Worm (Caenorhabditis elegans) whole organism, midembryonic: ENCODE measurements around the gene syf-2.

ENCODE experiments used
- cog-1 ChIP-seq: sonication (generic microtip); optimal IDR thresholded peaks from 2 replicates; lab custom pipeline; 2016; ENCODE audit warnings: missing genetic modification characterization, missing compliant biosample characterization
- flt-1 ChIP-seq: fragments of 200-800 bp; sonication (Bioruptor generic); IDR thresholded peaks from 2 replicates; pipeline ENCODE4 v1.3.6; 2022; ENCODE audit warnings: missing genetic modification characterization, missing compliant biosample characterization
- med-1 ChIP-seq: sonication (generic microtip); optimal IDR thresholded peaks from 2 replicates; lab custom pipeline; 2017; ENCODE audit warnings: missing genetic modification characterization, mild to moderate bottlenecking, missing compliant biosample characterization, antibody characterized with exemption, missing genetic modification reagents; ENCODE audit not compliant: insufficient read depth
- ref-1 ChIP-seq: fragments of 200-800 bp; sonication (Bioruptor generic); conservative IDR thresholded peaks from 2 replicates; pipeline ENCODE4 v1.3.6; 2022; ENCODE audit warnings: missing genetic modification reagents, missing genetic modification characterization, missing compliant biosample characterization
- tab-1 ChIP-seq: fragments of 200-800 bp; sonication (Bioruptor generic); IDR thresholded peaks from 2 replicates; pipeline ENCODE4 v1.3.6; 2022; ENCODE audit warnings: missing genetic modification characterization, missing compliant biosample characterization
- ztf-23 ChIP-seq: fragments of 200-800 bp; sonication (Bioruptor generic); IDR thresholded peaks from 2 replicates; pipeline ENCODE4 v1.3.6; 2022; ENCODE audit warnings: missing genetic modification reagents, missing genetic modification characterization, missing compliant biosample characterization
- ztf-29 ChIP-seq: fragments of 200-800 bp; sonication (Bioruptor generic); IDR thresholded peaks from 2 replicates; pipeline ENCODE4 v1.3.6; 2022; ENCODE audit warnings: missing genetic modification reagents, missing genetic modification characterization, missing compliant biosample characterization

ce11 chrIII:7179538-7180301 lies 17.8 kb upstream of the syf-2 start, which contains the start of the genes rps-14 and rpl-36:
- TF ChIP-seq tab-1 (GFP tag; lab: Robert Waterston, UW) (no peak), ztf-29 (GFP tag; lab: Robert Waterston, UW) (no peak), flt-1 (GFP tag; lab: Robert Waterston, UW) (no peak), ref-1 (GFP tag; lab: Robert Waterston, UW) (no peak), cog-1 (tag; lab: Kevin White, UChicago) (peak; percentile 76), med-1 (no peak), ztf-23 (GFP tag; lab: Robert Waterston, UW) (peak; percentile 79)
